Fruit fly (Drosophila melanogaster): ENCODE data around the gene CG42512.

CG42512 gene

DNA sequence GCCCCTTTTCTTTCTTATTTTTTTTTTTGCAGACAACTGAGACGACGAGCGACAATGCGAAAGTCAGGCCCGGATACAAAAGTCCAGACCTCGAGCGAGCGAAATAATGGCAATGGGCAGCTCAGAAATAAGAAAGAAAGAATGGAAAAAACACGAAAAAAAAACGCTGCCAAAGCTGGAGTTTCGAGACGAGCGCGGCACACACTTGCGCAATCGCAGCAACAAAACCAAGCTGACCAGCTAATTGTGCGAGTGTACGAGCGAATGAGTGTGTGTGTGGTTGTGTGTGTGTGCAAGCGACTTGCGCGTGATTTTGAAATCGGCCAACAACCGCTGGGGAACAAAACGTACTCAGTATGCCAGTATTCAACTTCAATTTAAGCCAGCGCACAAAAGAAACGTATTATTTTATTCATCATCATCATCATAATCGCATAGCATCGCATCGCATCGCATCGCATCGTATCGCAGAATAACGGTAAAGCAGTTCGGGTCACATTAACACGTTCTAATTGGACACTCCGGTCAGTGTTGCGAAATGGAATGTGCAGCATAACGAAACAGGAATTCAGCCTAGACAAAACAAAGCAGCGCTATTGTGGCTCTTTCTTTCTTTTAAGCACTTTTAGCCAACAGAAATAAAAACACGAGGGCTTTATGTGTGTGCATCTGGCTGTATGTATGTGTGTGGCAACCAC lies 3.3 kb upstream of the CG42512 start:
- no peak for TF ChIP-seq CG14711 (tag; optimal IDR thresholded peaks at IDR 0.05)
- no peak for TF ChIP-seq Hr96 (GFP tag; optimal IDR thresholded peaks at IDR 0.05)
- TF ChIP-seq tj (GFP tag; optimal IDR thresholded peaks at IDR 0.05), result peak; percentile 85
- TF ChIP-seq cic (GFP tag; optimal IDR thresholded peaks at IDR 0.05), result no peak
- TF ChIP-seq Mnt (GFP tag; optimal IDR thresholded peaks at IDR 0.05), result no peak
- no peak for TF ChIP-seq CG1620 (GFP tag; optimal IDR thresholded peaks at IDR 0.05)
- no peak for TF ChIP-seq ovo (GFP tag; optimal IDR thresholded peaks at IDR 0.05)
- TF ChIP-seq CG33017 (tag; optimal IDR thresholded peaks at IDR 0.05), result no peak

DNA sequence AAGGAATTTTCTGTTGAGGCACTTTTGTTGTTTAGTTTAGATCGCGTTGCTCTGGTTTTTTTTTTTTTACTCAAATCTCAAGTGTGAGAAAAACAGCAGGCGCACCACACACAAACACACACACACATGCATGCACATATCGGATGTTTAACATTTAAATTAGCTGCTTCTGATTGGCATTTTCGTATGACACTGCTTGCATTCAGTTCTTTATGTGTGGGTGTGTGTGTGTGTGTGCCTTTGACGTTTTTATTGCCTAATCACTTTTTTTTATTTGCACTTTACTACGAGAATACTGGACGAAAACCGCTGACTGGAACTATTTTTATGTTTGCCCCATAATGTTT lies 2.8 kb upstream of the CG42512 start:
- TF ChIP-seq Crg-1 (GFP tag; optimal IDR thresholded peaks at IDR 0.05) (no peak), Clk (GFP tag; optimal IDR thresholded peaks at IDR 0.05) (no peak), bab1 (GFP tag; optimal IDR thresholded peaks at IDR 0.05) (no peak), tj (GFP tag; optimal IDR thresholded peaks at IDR 0.05) (peak; percentile 81), Hr96 (GFP tag; optimal IDR thresholded peaks at IDR 0.05) (no peak), toe (GFP tag; optimal IDR thresholded peaks at IDR 0.05) (no peak), CG33017 (tag; optimal IDR thresholded peaks at IDR 0.05) (no peak), CG7045 (GFP tag; optimal IDR thresholded peaks at IDR 0.05) (no peak)

dm6 chrX:16650078-16651063 lies 805 bp upstream of the CG42512 start:
- TF ChIP-seq cic (GFP tag; optimal IDR thresholded peaks at IDR 0.05) (no peak), tj (GFP tag; optimal IDR thresholded peaks at IDR 0.05) (peak; percentile 64), CG7101 (tag; optimal IDR thresholded peaks at IDR 0.05) (no peak), CG12768 (GFP tag; optimal IDR thresholded peaks at IDR 0.05) (peak; percentile 3), CG14711 (tag; optimal IDR thresholded peaks at IDR 0.05) (peak; percentile 19)

- TF ChIP-seq CG7101 (tag; optimal IDR thresholded peaks at IDR 0.05) (no peak), cnc (optimal IDR thresholded peaks at IDR 0.05) (no peak), toe (GFP tag; optimal IDR thresholded peaks at IDR 0.05) (no peak), kay (GFP tag; ENCODE audit: borderline replicate concordance) (no peak), pad (GFP tag; optimal IDR thresholded peaks at IDR 0.05) (no peak), Mnt (GFP tag; optimal IDR thresholded peaks at IDR 0.05) (no peak), CG1620 (GFP tag; optimal IDR thresholded peaks at IDR 0.05) (no peak), Clk (GFP tag; optimal IDR thresholded peaks at IDR 0.05) (no peak)
Observed at dm6 chrX:16651625-16652024, 449 bp downstream of the CG42512 start.

DNA sequence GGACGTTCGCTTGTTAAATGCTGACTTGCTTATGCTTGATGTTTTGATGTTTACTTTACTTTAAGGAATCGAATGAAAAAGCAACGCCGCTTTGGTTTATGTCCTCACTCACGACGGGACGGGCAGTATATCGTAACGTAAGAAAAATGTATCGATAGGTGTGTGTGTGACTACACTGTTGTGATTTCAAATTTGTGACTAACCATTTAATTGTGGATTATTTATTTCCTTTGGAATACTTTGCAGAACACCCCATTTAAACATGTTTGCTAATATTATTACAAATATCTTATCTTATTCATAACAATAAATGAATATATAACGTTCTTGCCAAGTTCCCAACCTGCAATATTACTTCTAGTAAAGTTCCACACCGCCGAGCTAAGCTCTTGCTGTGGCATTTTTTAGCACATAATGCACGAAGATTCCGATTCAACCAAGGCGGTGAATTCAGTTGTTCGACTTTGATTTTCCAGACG lies 3.8 kb downstream of the CG42512 start, which contains the start of the genes Nemp and r:
Gene Nemp (minus strand): TSS at position 85 of the 479 bp plus-strand sequence.
Gene r (plus strand): TSS at position 429 of the 479 bp plus-strand sequence.
- TF ChIP-seq kay (GFP tag; ENCODE audit: borderline replicate concordance) (no peak), tj (GFP tag; optimal IDR thresholded peaks at IDR 0.05) (peak; percentile 44)

dm6 chrX:16655724-16656235 lies 4.6 kb downstream of the CG42512 start:
- TF ChIP-seq bab1 (GFP tag; optimal IDR thresholded peaks at IDR 0.05) (peak; percentile 9), CG14711 (tag; optimal IDR thresholded peaks at IDR 0.05) (no peak), CG11617 (GFP tag; optimal IDR thresholded peaks at IDR 0.05) (no peak), Clk (GFP tag; optimal IDR thresholded peaks at IDR 0.05) (no peak), CG1620 (GFP tag; optimal IDR thresholded peaks at IDR 0.05) (no peak), Hr96 (GFP tag; optimal IDR thresholded peaks at IDR 0.05) (no peak), Crg-1 (GFP tag; optimal IDR thresholded peaks at IDR 0.05) (no peak), cnc (optimal IDR thresholded peaks at IDR 0.05) (peak; percentile 43 to 44), pad (GFP tag; optimal IDR thresholded peaks at IDR 0.05) (peak; percentile 5), Mnt (GFP tag; optimal IDR thresholded peaks at IDR 0.05) (peak; percentile 96), CG12768 (GFP tag; optimal IDR thresholded peaks at IDR 0.05) (no peak), cic (GFP tag; optimal IDR thresholded peaks at IDR 0.05) (peak; percentile 98), kay (GFP tag; ENCODE audit: borderline replicate concordance) (no peak), CG7101 (tag; optimal IDR thresholded peaks at IDR 0.05) (peak; percentile 4), tj (GFP tag; optimal IDR thresholded peaks at IDR 0.05) (peak; percentile 82), CG7045 (GFP tag; optimal IDR thresholded peaks at IDR 0.05) (no peak), ovo (GFP tag; optimal IDR thresholded peaks at IDR 0.05) (peak; percentile 73), toe (GFP tag; optimal IDR thresholded peaks at IDR 0.05) (no peak), CG33017 (tag; optimal IDR thresholded peaks at IDR 0.05) (no peak), CG5204 (GFP tag; optimal IDR thresholded peaks at IDR 0.05) (no peak)

All from whole organism, adult.